Fruit fly (Drosophila melanogaster) whole organism, embryonic: ENCODE measurements around the gene SrpRbeta.

ENCODE experiments used
- Ada2b ChIP-seq: fragments of 200-800 bp; sonication (Bioruptor generic); IDR thresholded peaks from 2 replicates; pipeline ENCODE4 v1.3.6; 2022; ENCODE audit warnings: missing biosample characterization, missing genetic modification characterization
- Aef1 ChIP-seq: fragments of 200-800 bp; sonication (Bioruptor generic); IDR thresholded peaks from 3 replicates; pipeline ENCODE4 v1.3.6; 2022; ENCODE audit warnings: missing biosample characterization, missing genetic modification characterization
- Atf6 ChIP-seq: fragments of 200-800 bp; sonication (Bioruptor generic); IDR thresholded peaks from 2 replicates; pipeline ENCODE4 v1.3.6; 2022; ENCODE audit warnings: missing biosample characterization, missing genetic modification characterization
- CG11723 ChIP-seq: fragments of 200-800 bp; sonication (Bioruptor generic); optimal IDR thresholded peaks from 2 replicates; lab custom pipeline; 2017; ENCODE audit warnings: missing biosample characterization, mild to moderate bottlenecking, missing genetic modification characterization
- CG13287 ChIP-seq: fragments of 200-800 bp; sonication (Bioruptor generic); IDR thresholded peaks from 2 replicates; pipeline ENCODE4 v1.3.6; 2022; ENCODE audit warnings: missing biosample characterization, missing genetic modification characterization; ENCODE audit not compliant: partially characterized antibody
- CG15073 ChIP-seq: fragments of 200-800 bp; sonication (Bioruptor generic); optimal IDR thresholded peaks from 2 replicates; lab custom pipeline; 2016; ENCODE audit warnings: missing biosample characterization, missing genetic modification characterization
- CG15601 ChIP-seq: fragments of 200-800 bp; sonication (Bioruptor generic); optimal IDR thresholded peaks from 3 replicates; lab custom pipeline; 2019; ENCODE audit warnings: missing biosample characterization, mild to moderate bottlenecking, missing genetic modification characterization, moderate library complexity
- CG15696 ChIP-seq: fragments of 200-800 bp; sonication (Bioruptor generic); optimal IDR thresholded peaks from 2 replicates; lab custom pipeline; 2019; ENCODE audit warnings: missing biosample characterization, mild to moderate bottlenecking, missing genetic modification characterization, moderate library complexity
- CG30431 ChIP-seq: fragments of 200-800 bp; sonication (Bioruptor generic); optimal IDR thresholded peaks from 2 replicates; lab custom pipeline; 2017; ENCODE audit warnings: missing biosample characterization, missing genetic modification characterization
- CG4360 ChIP-seq: fragments of 200-800 bp; sonication (Bioruptor generic); IDR thresholded peaks from 2 replicates; pipeline ENCODE4 v1.3.6; 2022; ENCODE audit warnings: missing biosample characterization, missing genetic modification characterization
- CG8089 ChIP-seq: fragments of 200-800 bp; sonication (Bioruptor generic); optimal IDR thresholded peaks from 3 replicates; lab custom pipeline; 2016; ENCODE audit warnings: missing biosample characterization, missing genetic modification characterization
- CG8290 ChIP-seq, 3 experiments: fragments of 200-800 bp; sonication (Bioruptor generic); optimal IDR thresholded peaks; 2 replicates each; lab custom pipeline; 2016 to 2019; ENCODE audit warnings: missing biosample characterization in 3 of 3, missing genetic modification characterization in 3 of 3, mild to moderate bottlenecking in 2 of 3, moderate library complexity in 1 of 3
- CG9215 ChIP-seq: fragments of 200-800 bp; sonication (Bioruptor generic); IDR thresholded peaks from 2 replicates; pipeline ENCODE4 v1.3.6; 2022; ENCODE audit warnings: missing biosample characterization, missing genetic modification characterization
- D ChIP-seq, 2 experiments: fragments of 200-800 bp in 1 of 2; fragments of >200 bp in 1 of 2; sonication (Bioruptor generic) in 1 of 2; optimal IDR thresholded peaks; 2 replicates in 1 of 2; 3 replicates in 1 of 2; lab custom pipeline; 2017; ENCODE audit warnings: mild to moderate bottlenecking in 1 of 2, missing biosample characterization in 1 of 2, missing genetic modification characterization in 1 of 2, missing genetic modification reagents in 1 of 2
- Dbx ChIP-seq: fragments of 200-800 bp; sonication (Bioruptor generic); IDR thresholded peaks from 3 replicates; pipeline ENCODE4 v1.3.6; 2022; ENCODE audit warnings: missing biosample characterization, missing genetic modification characterization
- Dek ChIP-seq: fragments of 200-800 bp; sonication (Bioruptor generic); optimal IDR thresholded peaks from 3 replicates; lab custom pipeline; 2019; ENCODE audit warnings: missing biosample characterization, mild to moderate bottlenecking, missing genetic modification characterization, moderate library complexity
- Fer3 ChIP-seq: fragments of 200-800 bp; sonication (Bioruptor generic); optimal IDR thresholded peaks from 2 replicates; lab custom pipeline; 2018; ENCODE audit warnings: missing biosample characterization, mild to moderate bottlenecking, missing genetic modification characterization, moderate library complexity
- HHEX ChIP-seq: fragments of 200-800 bp; sonication (Bioruptor generic); optimal IDR thresholded peaks from 3 replicates; lab custom pipeline; 2017; ENCODE audit warnings: missing biosample characterization, mild to moderate bottlenecking, missing genetic modification characterization, missing genetic modification reagents
- HLH3B ChIP-seq: fragments of 200-800 bp; sonication (Bioruptor generic); IDR thresholded peaks from 2 replicates; pipeline ENCODE4 v1.3.6; 2022; ENCODE audit warnings: missing biosample characterization, missing genetic modification characterization
- Jarid2 ChIP-seq: fragments of 200-800 bp; sonication (Bioruptor generic); optimal IDR thresholded peaks from 3 replicates; lab custom pipeline; 2017; ENCODE audit warnings: mild to moderate bottlenecking, missing biosample characterization, missing genetic modification reagents, missing genetic modification characterization
- MBD-R2 ChIP-seq: fragments of 200-800 bp; sonication (Bioruptor generic); IDR thresholded peaks from 2 replicates; pipeline ENCODE4 v1.3.6; 2022; ENCODE audit warnings: missing biosample characterization, missing genetic modification characterization
- Max ChIP-seq: fragments of 200-800 bp; sonication (Bioruptor generic); optimal IDR thresholded peaks from 2 replicates; lab custom pipeline; 2016; ENCODE audit warnings: missing biosample characterization, mild to moderate bottlenecking, missing genetic modification characterization
- Med ChIP-seq: fragments of 200-800 bp; sonication (Bioruptor generic); peaks from one replicate; lab custom pipeline; 2016; ENCODE audit warnings: missing biosample characterization, missing genetic modification characterization, mild to moderate bottlenecking, inconsistent platforms, moderate library complexity
- NK7.1 ChIP-seq: fragments of 200-800 bp; sonication (Bioruptor generic); optimal IDR thresholded peaks from 3 replicates; lab custom pipeline; 2016; ENCODE audit warnings: missing biosample characterization, missing genetic modification characterization
- Xrp1 ChIP-seq: fragments of 200-800 bp; sonication (Bioruptor generic); IDR thresholded peaks from 2 replicates; pipeline ENCODE4 v1.3.6; 2022; ENCODE audit warnings: missing biosample characterization, missing genetic modification characterization
- aop ChIP-seq: fragments of 200-800 bp; sonication (Bioruptor generic); IDR thresholded peaks from 2 replicates; pipeline ENCODE4 v1.3.6; 2022; ENCODE audit warnings: missing biosample characterization, missing genetic modification characterization
- bowl ChIP-seq: fragments of 200-800 bp; sonication (Bioruptor generic); IDR thresholded peaks from 2 replicates; pipeline ENCODE4 v1.3.6; 2022; ENCODE audit warnings: missing biosample characterization, missing genetic modification characterization
- bsh ChIP-seq, 2 experiments: fragments of 200-800 bp; sonication (Bioruptor generic); optimal IDR thresholded peaks; 2 replicates each; lab custom pipeline; 2017 to 2018; ENCODE audit warnings: mild to moderate bottlenecking in 2 of 2, missing biosample characterization in 2 of 2, missing genetic modification characterization in 2 of 2, moderate library complexity in 1 of 2
- cad ChIP-seq: fragments of >200 bp; optimal IDR thresholded peaks from 2 replicates; lab custom pipeline; 2017; ENCODE audit warnings: missing biosample characterization, missing genetic modification characterization
- cg ChIP-seq: fragments of 200-800 bp; sonication (Bioruptor generic); optimal IDR thresholded peaks from 3 replicates; lab custom pipeline; 2019; ENCODE audit warnings: missing biosample characterization, mild to moderate bottlenecking, missing genetic modification characterization, moderate library complexity
- corto ChIP-seq: fragments of 200-800 bp; sonication (Bioruptor generic); optimal IDR thresholded peaks from 2 replicates; lab custom pipeline; 2016; ENCODE audit warnings: missing biosample characterization, mild to moderate bottlenecking, missing genetic modification characterization, moderate library complexity
- gro ChIP-seq: fragments of 200-800 bp; sonication (Bioruptor generic); optimal IDR thresholded peaks from 2 replicates; lab custom pipeline; 2016; ENCODE audit warnings: missing biosample characterization, missing genetic modification characterization
- h ChIP-seq: fragments of >200 bp; optimal IDR thresholded peaks from 2 replicates; lab custom pipeline; 2017
- ken ChIP-seq: fragments of 200-800 bp; sonication (Bioruptor generic); IDR thresholded peaks from 3 replicates; pipeline ENCODE4 v1.3.6; 2022; ENCODE audit warnings: missing biosample characterization, missing genetic modification characterization
- kni ChIP-seq: fragments of 200-800 bp; sonication (Bioruptor generic); optimal IDR thresholded peaks from 3 replicates; lab custom pipeline; 2017; ENCODE audit warnings: mild to moderate bottlenecking, missing biosample characterization, missing genetic modification reagents, missing genetic modification characterization
- lab ChIP-seq: fragments of 200-800 bp; sonication (Bioruptor generic); optimal IDR thresholded peaks from 3 replicates; lab custom pipeline; 2017; ENCODE audit warnings: missing biosample characterization, missing genetic modification characterization, mild to moderate bottlenecking, moderate library complexity, missing genetic modification reagents
- nau ChIP-seq: fragments of 200-800 bp; sonication (Bioruptor generic); optimal IDR thresholded peaks from 3 replicates; lab custom pipeline; 2017; ENCODE audit warnings: missing biosample characterization, mild to moderate bottlenecking, missing genetic modification characterization, missing genetic modification reagents
- nom ChIP-seq: fragments of 200-800 bp; sonication (Bioruptor generic); optimal IDR thresholded peaks from 2 replicates; lab custom pipeline; 2017; ENCODE audit warnings: missing biosample characterization, missing genetic modification characterization, mild to moderate bottlenecking, moderate library complexity, missing genetic modification reagents
- prd ChIP-seq, 3 experiments: fragments of >200 bp in 2 of 3; fragments of 200-800 bp in 1 of 3; sonication (Bioruptor generic) in 1 of 3; optimal IDR thresholded peaks in 2 of 3; IDR thresholded peaks in 1 of 3; 2 replicates in 2 of 3; 3 replicates in 1 of 3; pipeline versions ENCODE4 v1.3.6 to Lab custom; 2017 to 2022; ENCODE audit warnings: missing biosample characterization in 1 of 3, missing genetic modification characterization in 1 of 3
- rib ChIP-seq: fragments of 200-800 bp; sonication (Bioruptor generic); IDR thresholded peaks from 2 replicates; pipeline ENCODE4 v1.3.6; 2022; ENCODE audit warnings: missing biosample characterization, missing genetic modification characterization
- sens ChIP-seq: fragments of 200-800 bp; sonication (Bioruptor generic); peaks from one replicate; lab custom pipeline; 2016; ENCODE audit warnings: missing biosample characterization, missing genetic modification characterization
- shn ChIP-seq: fragments of 200-800 bp; sonication (Bioruptor generic); optimal IDR thresholded peaks from 3 replicates; lab custom pipeline; 2016; ENCODE audit warnings: missing biosample characterization, missing genetic modification characterization
- sob ChIP-seq: fragments of 200-800 bp; sonication (Bioruptor generic); IDR thresholded peaks from 2 replicates; pipeline ENCODE4 v1.3.6; 2022; ENCODE audit warnings: missing biosample characterization, missing genetic modification characterization
- sr ChIP-seq: fragments of 200-800 bp; sonication (Bioruptor generic); IDR thresholded peaks from 3 replicates; pipeline ENCODE4 v1.3.6; 2022; ENCODE audit warnings: missing biosample characterization, missing genetic modification characterization
- toy ChIP-seq: fragments of 200-800 bp; sonication (Bioruptor generic); IDR thresholded peaks from 2 replicates; pipeline ENCODE4 v1.3.6; 2022; ENCODE audit warnings: missing biosample characterization, missing genetic modification characterization
- unc-4 ChIP-seq: fragments of 200-800 bp; sonication (Bioruptor generic); IDR thresholded peaks from 2 replicates; pipeline ENCODE4 v1.3.6; 2022; ENCODE audit warnings: missing biosample characterization, missing genetic modification characterization; ENCODE audit not compliant: partially characterized antibody
- zfh1 ChIP-seq: fragments of 200-800 bp; sonication (Bioruptor generic); IDR thresholded peaks from 3 replicates; pipeline ENCODE4 v1.3.6; 2022; ENCODE audit warnings: missing biosample characterization, missing genetic modification characterization

The SrpRbeta gene

DNA sequence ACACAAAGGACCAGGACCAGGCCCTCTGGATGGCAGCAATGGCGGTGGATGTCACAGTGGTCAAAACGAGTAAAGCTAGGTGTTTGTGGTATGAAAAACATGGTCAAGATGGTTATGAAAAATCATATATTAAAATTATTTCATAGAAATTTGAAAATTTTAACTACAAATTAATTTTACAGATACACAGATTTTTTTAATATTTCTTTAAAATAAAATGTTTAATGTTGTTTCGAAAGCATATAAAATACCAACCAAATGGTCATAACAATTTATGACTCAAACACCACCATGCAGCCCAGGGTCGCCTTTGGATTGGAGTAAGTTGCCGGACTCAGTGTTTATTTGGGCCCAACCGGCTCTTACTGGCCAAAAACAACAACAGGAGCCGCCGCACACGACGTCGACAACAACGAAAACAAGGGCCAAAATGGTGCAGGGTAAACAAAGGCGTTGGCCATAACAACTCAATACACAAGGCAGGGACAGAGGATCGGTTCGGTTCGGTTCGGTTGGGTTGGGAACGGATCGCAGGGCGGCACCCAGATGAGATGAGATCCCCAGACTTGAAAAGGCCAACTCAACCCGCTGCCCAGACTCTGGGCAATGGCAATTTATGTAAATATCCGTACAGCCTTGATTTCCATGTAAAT is 18.2 kb downstream of the SrpRbeta start:
- TF ChIP-seq Atf6 (GFP tag; lab: Robert Waterston, UW) (peak; percentile 48; the same call in 1 of the 2 replicates), shn (GFP tag; lab: Kevin White, UChicago) (peak; percentile 6), rib (GFP tag; lab: Robert Waterston, UW) (no peak), bowl (GFP tag; lab: Robert Waterston, UW) (no peak), bsh (GFP tag; optimal IDR thresholded peaks at IDR 0.05; lab: Kevin White, UChicago) (peak in 1 of 2 experiments; percentile 13), CG15696 (tag; lab: Kevin White, UChicago) (peak; percentile 46), gro (GFP tag; lab: Kevin White, UChicago) (no peak), CG8290 (GFP tag; optimal IDR thresholded peaks at IDR 0.05; lab: Kevin White, UChicago) (no peak), CG8290 (tag; optimal IDR thresholded peaks at IDR 0.05; lab: Kevin White, UChicago) (peak in 1 of 2 experiments; percentile 19), nom (peak; percentile 58), HLH3B (GFP tag; lab: Robert Waterston, UW) (no peak), Med (GFP tag; lab: Kevin White, UChicago) (peak; percentile 57), Fer3 (tag; lab: Kevin White, UChicago) (no peak), zfh1 (0 out of 3 replicates have a peak, but pooled peaks have one; percentile 35), sens (GFP tag; lab: Kevin White, UChicago) (peak; percentile 21), ken (GFP tag; lab: Robert Waterston, UW) (no peak), Xrp1 (GFP tag; lab: Robert Waterston, UW) (0 out of 2 replicates have a peak, but pooled peaks have one; percentile 13), Ada2b (GFP tag; lab: Robert Waterston, UW) (0 out of 2 replicates have a peak, but pooled peaks have one; percentile 14), sr (0 out of 3 replicates have a peak, but pooled peaks have one; percentile 10), corto (GFP tag; lab: Kevin White, UChicago) (peak; percentile 23), Aef1 (no peak), Dbx (GFP tag; lab: Robert Waterston, UW) (0 out of 3 replicates have a peak, but pooled peaks have one; percentile 17), unc-4 (GFP tag; lab: Robert Waterston, UW) (no peak), sob (GFP tag; lab: Robert Waterston, UW) (peak; percentile 32; the same call in 1 of the 2 replicates), kni (GFP tag; lab: Kevin White, UChicago) (peak; percentile 46), D (optimal IDR thresholded peaks at IDR 0.05; lab: Kevin White, UChicago) (no peak), D (GFP tag; optimal IDR thresholded peaks at IDR 0.05; lab: Kevin White, UChicago) (no peak), Max (no peak), CG4360 (0 out of 2 replicates have a peak, but pooled peaks have one; percentile 36)

DNA sequence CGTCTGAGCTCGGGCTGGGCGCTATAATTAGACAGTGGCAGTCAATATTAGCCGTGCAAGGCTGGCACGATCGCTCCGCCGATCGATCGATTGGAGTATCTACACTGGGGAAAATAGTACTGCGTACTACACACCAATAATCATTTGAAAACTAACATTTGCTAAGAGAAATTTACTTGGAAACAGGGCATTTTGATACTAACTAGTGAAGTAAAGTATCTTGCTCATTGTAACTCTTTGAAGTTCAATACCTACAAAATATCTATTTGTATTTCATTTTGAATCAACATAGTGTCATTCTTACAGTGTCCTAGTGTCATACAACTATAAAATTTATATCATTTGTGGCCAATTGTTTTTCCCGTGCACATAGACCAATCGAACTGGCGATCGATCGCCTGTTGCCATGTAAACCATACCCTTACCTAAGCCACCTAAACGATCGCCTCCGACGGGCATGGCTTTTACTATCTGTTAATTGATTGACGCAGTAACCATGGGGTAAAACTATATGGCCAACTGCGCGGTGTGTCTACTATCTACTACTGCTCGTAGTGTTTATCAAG is 19.3 kb downstream of the SrpRbeta start:
- TF ChIP-seq CG9215 = peak; percentile 73
- TF ChIP-seq NK7.1 = peak; percentile 49
- peak; percentile 61 for TF ChIP-seq Dek (tag; lab: Kevin White, UChicago)
- TF ChIP-seq toy = peak; percentile 57; the same call in 1 of the 2 replicates
- no peak for TF ChIP-seq aop
- TF ChIP-seq lab (GFP tag; lab: Kevin White, UChicago) = peak; percentile 84
- no peak for TF ChIP-seq cg
- TF ChIP-seq CG30431 (GFP tag; lab: Kevin White, UChicago) = peak; percentile 50
- TF ChIP-seq HHEX = peak; percentile 79
- TF ChIP-seq Ada2b (GFP tag; lab: Robert Waterston, UW) = peak; percentile 77
- TF ChIP-seq prd (optimal IDR thresholded peaks at IDR 0.05; lab: Kevin White, UChicago) = no peak
- peak; percentile 85 for TF ChIP-seq prd (GFP tag; IDR thresholded peaks at IDR 0.05; lab: Robert Waterston, UW)
- TF ChIP-seq CG11723 = peak; percentile 59
- no peak for TF ChIP-seq h (lab: Kevin White, UChicago)
- peak; percentile 34 for TF ChIP-seq CG15073
- no peak for TF ChIP-seq nom
- TF ChIP-seq nau (GFP tag; lab: Kevin White, UChicago) = peak; percentile 59
- peak; percentile 55 for TF ChIP-seq MBD-R2 (GFP tag; lab: Robert Waterston, UW)
- peak; percentile 33 for TF ChIP-seq CG15601
- TF ChIP-seq CG8089 (GFP tag; lab: Kevin White, UChicago) = peak; percentile 45
- no peak for TF ChIP-seq CG13287 (GFP tag; lab: Robert Waterston, UW)
- peak; percentile 54 for TF ChIP-seq Jarid2
- TF ChIP-seq cad (GFP tag; lab: Kevin White, UChicago) = no peak
